Worm (Caenorhabditis elegans): ENCODE measurements around the gene pink-1.

The pink-1 gene

DNA sequence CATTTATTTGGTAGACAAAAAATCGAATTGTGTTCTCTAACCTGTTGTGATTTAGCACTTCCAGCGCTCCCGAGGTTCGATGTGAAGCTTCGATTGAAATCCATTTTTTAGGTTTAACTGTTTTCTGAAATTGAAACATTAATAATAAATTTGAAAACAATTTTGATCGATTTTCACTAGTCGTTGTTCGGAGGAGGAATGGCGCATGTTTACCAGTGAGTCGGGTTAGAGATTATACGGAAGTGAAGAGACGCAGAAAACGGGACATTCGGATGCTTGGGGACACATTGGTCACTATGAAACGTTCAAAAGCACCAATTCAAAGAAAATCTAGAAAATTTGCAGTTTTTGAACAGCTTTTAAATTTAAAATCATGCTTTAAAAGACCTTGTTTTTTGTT lies 3.3 kb upstream of the pink-1 start, which contains the start of gene fbxl-3:
fbxl-3 (minus strand) TSS at position 124 of the 400 bp plus-strand sequence.
- TF ChIP-seq ztf-23 (GFP tag; IDR thresholded peaks at IDR 0.05) (no peak), ref-1 (GFP tag; conservative IDR thresholded peaks at IDR 0.05) (no peak), klf-2 (GFP tag; conservative IDR thresholded peaks at IDR 0.05) (no peak), cog-1 (tag; optimal IDR thresholded peaks at IDR 0.05) (no peak), T22C8.4 (GFP tag; IDR thresholded peaks at IDR 0.05) (no peak), ztf-29 (GFP tag; IDR thresholded peaks at IDR 0.05) (no peak), flt-1 (GFP tag; IDR thresholded peaks at IDR 0.05) (no peak), med-1 (GFP tag; optimal IDR thresholded peaks at IDR 0.05; ENCODE audit: insufficient read depth) (no peak)

DNA sequence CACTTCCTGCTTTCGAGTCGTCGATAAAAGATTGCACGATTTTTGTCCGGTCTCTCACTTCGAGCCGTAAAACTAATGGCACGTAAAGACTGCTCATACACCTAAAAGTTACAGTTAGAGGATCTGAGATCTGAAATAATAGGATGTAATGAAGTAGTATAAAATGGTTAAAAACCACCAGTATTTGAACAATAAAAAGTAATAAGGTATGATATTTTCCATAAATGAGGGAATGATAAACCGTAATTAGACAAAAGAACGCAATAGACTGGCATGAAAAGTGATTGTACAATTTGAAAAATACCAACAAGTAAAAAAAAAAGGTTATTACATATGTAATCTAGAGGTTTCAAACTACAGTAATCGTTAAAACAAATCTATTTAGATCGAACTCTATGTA lies 2.4 kb downstream of the pink-1 start, which contains the start of gene brap-2:
brap-2 (minus strand) TSS at position 101 of the 400 bp plus-strand sequence.
- TF ChIP-seq ztf-23 (GFP tag; IDR thresholded peaks at IDR 0.05): no peak
- no peak for TF ChIP-seq T22C8.4 (GFP tag; IDR thresholded peaks at IDR 0.05)
- no peak for TF ChIP-seq flt-1 (GFP tag; IDR thresholded peaks at IDR 0.05)
- no peak for TF ChIP-seq cog-1 (tag; optimal IDR thresholded peaks at IDR 0.05)
- no peak for TF ChIP-seq klf-2 (GFP tag; conservative IDR thresholded peaks at IDR 0.05)

DNA sequence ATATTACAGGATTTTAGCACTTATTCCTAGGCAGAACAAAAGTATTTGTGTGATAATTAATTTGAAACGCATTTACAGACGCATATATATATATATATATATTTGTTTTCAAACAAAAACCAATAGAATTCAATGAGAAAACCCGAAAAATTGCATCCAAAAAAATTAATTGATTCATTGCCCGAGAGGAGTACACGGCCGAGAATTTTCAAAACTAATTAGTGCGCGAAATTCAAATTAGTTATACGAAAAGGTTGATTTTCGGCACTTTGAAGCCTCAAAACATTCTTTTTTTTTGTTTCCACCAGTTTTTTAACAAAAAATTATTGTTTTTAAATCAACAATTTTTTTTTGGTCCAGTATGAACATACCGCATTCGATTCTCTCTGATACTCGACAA lies 4.0 kb downstream of the pink-1 start:
- no peak for TF ChIP-seq ref-1 (GFP tag; conservative IDR thresholded peaks at IDR 0.05)
- TF ChIP-seq ztf-29 (GFP tag; IDR thresholded peaks at IDR 0.05): no peak
- no peak for TF ChIP-seq cog-1 (tag; optimal IDR thresholded peaks at IDR 0.05)
- TF ChIP-seq ztf-23 (GFP tag; IDR thresholded peaks at IDR 0.05): no peak
- TF ChIP-seq flt-1 (GFP tag; IDR thresholded peaks at IDR 0.05): no peak
- TF ChIP-seq tab-1 (GFP tag; IDR thresholded peaks at IDR 0.05): no peak
- no peak for TF ChIP-seq klf-2 (GFP tag; conservative IDR thresholded peaks at IDR 0.05)
- TF ChIP-seq T22C8.4 (GFP tag; IDR thresholded peaks at IDR 0.05): no peak
- no peak for TF ChIP-seq med-1 (GFP tag; optimal IDR thresholded peaks at IDR 0.05; ENCODE audit: insufficient read depth)

DNA sequence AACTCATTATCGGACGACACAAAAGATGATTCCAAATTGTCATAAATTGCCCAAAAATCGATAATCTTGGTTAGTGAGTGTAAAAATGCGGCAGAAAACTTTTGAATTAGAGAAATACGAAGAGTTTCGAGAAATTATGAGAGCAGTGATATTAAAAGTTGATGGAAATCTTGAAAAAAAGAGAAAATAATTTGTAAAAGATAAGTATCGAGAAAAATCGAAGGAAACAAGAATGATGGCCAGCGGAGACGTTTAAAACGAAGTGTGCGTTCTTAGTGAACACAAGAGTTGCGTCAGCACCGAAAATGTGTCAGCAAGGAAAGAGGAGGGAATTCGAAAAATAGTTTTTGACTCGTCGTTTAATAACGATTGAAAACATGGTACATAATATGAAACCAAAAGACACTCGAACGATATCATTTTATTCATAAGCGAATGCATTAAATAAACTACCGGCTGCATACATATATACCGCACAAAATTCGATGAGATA lies 5.6 kb downstream of the pink-1 start, which contains the start of gene ndx-6:
ndx-6 (minus strand) TSS at position 51 of the 493 bp plus-strand sequence.
- TF ChIP-seq T22C8.4 (GFP tag; IDR thresholded peaks at IDR 0.05) (0 out of 2 replicates have a peak, but pooled peaks have one; percentile 10), flt-1 (GFP tag; IDR thresholded peaks at IDR 0.05) (peak; percentile 83), cog-1 (tag; optimal IDR thresholded peaks at IDR 0.05) (peak; percentile 46), ztf-23 (GFP tag; IDR thresholded peaks at IDR 0.05) (peak; percentile 73), tab-1 (GFP tag; IDR thresholded peaks at IDR 0.05) (0 out of 2 replicates have a peak, but pooled peaks have one; percentile 39), ref-1 (GFP tag; conservative IDR thresholded peaks at IDR 0.05) (no peak), med-1 (GFP tag; optimal IDR thresholded peaks at IDR 0.05; ENCODE audit: insufficient read depth) (no peak)

DNA sequence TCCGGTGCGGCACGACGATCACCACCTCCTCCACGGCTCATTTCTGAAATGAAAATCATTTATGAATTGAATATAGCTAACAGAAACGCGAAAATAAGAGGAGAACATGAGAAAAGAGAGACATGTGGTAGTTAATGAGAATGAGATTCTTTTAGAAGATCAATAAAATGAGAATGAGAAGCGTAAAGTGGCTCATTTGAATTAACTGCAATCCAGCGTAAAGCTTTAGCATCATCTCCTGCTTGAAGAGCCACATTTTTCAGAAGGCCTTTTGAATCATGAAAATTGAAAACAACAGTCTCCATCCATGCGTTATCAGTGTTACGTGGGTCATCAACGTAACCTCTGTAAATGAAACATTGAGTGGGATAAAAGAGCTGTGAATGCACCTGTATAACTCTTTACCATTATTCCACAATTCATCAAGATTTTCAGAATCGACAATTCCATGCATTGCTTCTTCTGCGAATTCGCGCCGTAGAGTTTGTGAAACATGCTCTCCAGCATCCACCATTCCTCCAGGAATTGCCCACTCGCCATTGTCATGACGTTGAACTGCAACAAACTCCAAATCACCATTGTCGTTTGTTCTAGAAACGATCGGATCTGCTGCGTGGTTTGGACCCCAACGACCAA lies 6.6 kb downstream of the pink-1 start, which contains the start of gene rsp-4:
rsp-4 (minus strand) TSS at position 51 of the 636 bp plus-strand sequence.
- TF ChIP-seq ztf-23 (GFP tag; IDR thresholded peaks at IDR 0.05) (no peak), tab-1 (GFP tag; IDR thresholded peaks at IDR 0.05) (no peak), klf-2 (GFP tag; conservative IDR thresholded peaks at IDR 0.05) (no peak), flt-1 (GFP tag; IDR thresholded peaks at IDR 0.05) (no peak), med-1 (GFP tag; optimal IDR thresholded peaks at IDR 0.05; ENCODE audit: insufficient read depth) (no peak)

DNA sequence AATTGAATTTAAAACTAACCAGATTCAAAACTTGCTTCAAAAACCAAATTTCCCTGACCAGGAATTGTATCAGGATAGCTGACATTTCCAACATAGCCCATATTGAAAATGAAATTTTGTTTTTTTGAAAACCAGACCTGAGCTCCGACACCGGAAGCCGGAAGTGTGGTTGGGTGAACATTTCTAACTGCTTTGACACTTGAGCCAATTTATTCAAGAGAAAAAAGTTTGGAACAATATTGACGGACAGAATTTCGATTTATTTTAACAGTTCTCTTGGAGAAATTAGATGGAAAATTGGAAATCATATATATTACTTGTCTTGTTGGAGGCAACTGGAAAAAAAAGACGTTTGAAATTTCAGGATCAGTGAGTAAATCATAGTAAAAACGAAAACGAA lies 8.3 kb downstream of the pink-1 start, which contains the start of gene ccpp-6:
ccpp-6 (minus strand) TSS at position 101 of the 400 bp plus-strand sequence.
- no peak for TF ChIP-seq cog-1 (tag; optimal IDR thresholded peaks at IDR 0.05)
- no peak for TF ChIP-seq med-1 (GFP tag; optimal IDR thresholded peaks at IDR 0.05; ENCODE audit: insufficient read depth)
- no peak for TF ChIP-seq klf-2 (GFP tag; conservative IDR thresholded peaks at IDR 0.05)
- no peak for TF ChIP-seq T22C8.4 (GFP tag; IDR thresholded peaks at IDR 0.05)
- no peak for TF ChIP-seq ztf-29 (GFP tag; IDR thresholded peaks at IDR 0.05)
- TF ChIP-seq ztf-23 (GFP tag; IDR thresholded peaks at IDR 0.05): no peak
- no peak for TF ChIP-seq tab-1 (GFP tag; IDR thresholded peaks at IDR 0.05)
- no peak for TF ChIP-seq ref-1 (GFP tag; conservative IDR thresholded peaks at IDR 0.05)
- TF ChIP-seq flt-1 (GFP tag; IDR thresholded peaks at IDR 0.05): no peak

DNA sequence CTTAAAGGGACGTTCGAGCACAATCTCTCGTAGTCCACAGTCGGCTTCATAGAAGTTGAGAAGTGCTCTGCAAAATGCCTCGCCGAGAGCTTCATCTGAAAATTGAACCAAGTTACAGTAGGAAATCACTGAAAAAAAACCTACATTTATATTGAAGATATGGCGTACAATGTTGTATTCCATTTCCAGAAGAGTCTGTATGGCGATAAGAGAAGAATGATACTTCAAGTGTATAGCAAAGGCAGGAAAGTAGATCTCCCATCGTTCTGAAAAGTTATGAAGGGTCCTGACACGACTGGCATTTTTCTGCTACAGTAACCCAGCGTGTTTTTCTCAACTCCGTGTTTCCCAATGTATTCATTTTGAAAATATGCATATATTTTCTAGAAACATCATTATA lies 11.2 kb downstream of the pink-1 start:
- no peak for TF ChIP-seq ref-1 (GFP tag; conservative IDR thresholded peaks at IDR 0.05)
- TF ChIP-seq cog-1 (tag; optimal IDR thresholded peaks at IDR 0.05): no peak
- no peak for TF ChIP-seq flt-1 (GFP tag; IDR thresholded peaks at IDR 0.05)
- no peak for TF ChIP-seq ztf-23 (GFP tag; IDR thresholded peaks at IDR 0.05)
- no peak for TF ChIP-seq klf-2 (GFP tag; conservative IDR thresholded peaks at IDR 0.05)
- no peak for TF ChIP-seq med-1 (GFP tag; optimal IDR thresholded peaks at IDR 0.05; ENCODE audit: insufficient read depth)
- TF ChIP-seq T22C8.4 (GFP tag; IDR thresholded peaks at IDR 0.05): no peak
- no peak for TF ChIP-seq ztf-29 (GFP tag; IDR thresholded peaks at IDR 0.05)

DNA sequence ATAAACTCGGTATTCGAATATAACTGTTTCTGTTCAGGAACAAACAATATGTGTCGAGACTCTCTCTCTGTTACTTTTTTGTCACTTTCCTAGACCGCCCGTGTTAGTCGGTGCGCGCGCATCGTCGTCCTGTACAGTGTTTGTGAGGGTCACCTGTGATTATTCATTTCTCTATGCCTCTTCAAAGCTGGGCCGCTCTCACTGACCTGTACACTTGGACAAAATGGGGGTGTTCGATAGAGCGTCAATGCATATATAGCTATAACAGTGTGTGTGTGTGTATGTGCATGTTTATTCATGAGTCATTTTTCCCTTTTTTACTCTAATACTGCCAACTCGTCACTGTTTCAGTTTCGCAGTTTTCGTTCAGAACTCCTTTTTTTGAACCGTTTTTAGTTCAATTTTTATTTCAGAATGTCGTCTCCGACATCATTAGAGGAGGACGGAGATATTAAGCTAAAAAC lies 15.8 kb downstream of the pink-1 start, which contains the start of gene pkc-3:
pkc-3 (plus strand) TSS at position 414 of the 464 bp plus-strand sequence.
- TF ChIP-seq tab-1 (GFP tag; IDR thresholded peaks at IDR 0.05) (no peak), med-1 (GFP tag; optimal IDR thresholded peaks at IDR 0.05; ENCODE audit: insufficient read depth) (no peak), ztf-23 (GFP tag; IDR thresholded peaks at IDR 0.05) (no peak), flt-1 (GFP tag; IDR thresholded peaks at IDR 0.05) (peak; percentile 64; the same call in 1 of the 2 replicates), T22C8.4 (GFP tag; IDR thresholded peaks at IDR 0.05) (no peak)

DNA sequence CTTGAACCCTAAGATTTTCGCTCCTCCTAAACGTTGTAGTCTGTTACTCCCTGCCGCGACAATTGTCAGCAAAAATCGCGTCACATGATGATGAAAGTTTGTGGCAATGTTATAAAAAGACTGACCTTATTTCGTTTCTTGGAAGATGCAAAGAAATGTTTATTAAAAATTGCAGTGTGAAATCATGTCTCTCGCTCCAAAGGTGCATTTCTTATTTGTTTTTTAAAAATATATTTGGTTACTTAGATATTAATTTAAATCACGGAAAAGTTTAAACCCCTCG lies 17.3 kb downstream of the pink-1 start:
- no peak for TF ChIP-seq klf-2 (GFP tag; conservative IDR thresholded peaks at IDR 0.05)
- TF ChIP-seq med-1 (GFP tag; optimal IDR thresholded peaks at IDR 0.05; ENCODE audit: insufficient read depth): no peak
- TF ChIP-seq T22C8.4 (GFP tag; IDR thresholded peaks at IDR 0.05): no peak
- no peak for TF ChIP-seq tab-1 (GFP tag; IDR thresholded peaks at IDR 0.05)
- no peak for TF ChIP-seq cog-1 (tag; optimal IDR thresholded peaks at IDR 0.05)
- TF ChIP-seq flt-1 (GFP tag; IDR thresholded peaks at IDR 0.05): no peak
- TF ChIP-seq ref-1 (GFP tag; conservative IDR thresholded peaks at IDR 0.05): no peak
- TF ChIP-seq ztf-29 (GFP tag; IDR thresholded peaks at IDR 0.05): no peak
- no peak for TF ChIP-seq ztf-23 (GFP tag; IDR thresholded peaks at IDR 0.05)

Measured in whole organism, midembryonic.